Worm (Caenorhabditis elegans) whole organism, L4/young adult: ENCODE results near the gene C14B1.2.

ENCODE experiments used
- W03F9.2 ChIP-seq: fragments of 150-350 bp; optimal IDR thresholded peaks from 2 replicates; lab custom pipeline; 2014; ENCODE audit warnings: missing biosample characterization, missing genetic modification characterization
- dao-5 ChIP-seq: sonication (generic microtip); optimal IDR thresholded peaks from 2 replicates; lab custom pipeline; 2016; ENCODE audit warnings: missing genotype, missing genetic modification characterization, moderate library complexity, missing compliant biosample characterization
- him-1 ChIP-seq: sonication (generic microtip); optimal IDR thresholded peaks from 2 replicates; lab custom pipeline; 2016; ENCODE audit warnings: missing genotype, missing genetic modification reagents, missing genetic modification characterization, missing compliant biosample characterization

DNA sequence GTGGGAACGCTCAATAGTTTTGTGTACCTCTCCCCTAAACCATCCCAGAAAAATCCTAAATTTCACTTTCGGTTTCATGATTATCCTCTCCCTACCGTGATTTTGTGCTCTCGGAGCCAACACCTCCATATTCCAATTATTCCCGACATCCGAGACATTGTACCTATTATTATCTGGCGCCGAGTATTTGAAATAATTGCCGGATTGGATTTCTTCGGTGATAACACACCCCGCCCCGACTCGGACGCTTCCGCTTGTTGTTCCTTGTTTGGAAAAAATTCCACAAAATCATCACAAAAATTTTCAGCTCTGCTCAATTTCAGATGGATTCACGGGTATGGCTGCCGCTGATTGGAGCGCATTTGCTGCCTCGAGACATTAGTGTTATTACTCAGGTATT is 43.1 kb downstream of the C14B1.2 start, which contains the start of gene lin-48:
- TF ChIP-seq him-1 (tag; lab: Kevin White, UChicago) (no peak), dao-5 (tag; lab: Kevin White, UChicago) (no peak), W03F9.2 (tag; lab: Kevin White, UChicago) (no peak)
